Worm (Caenorhabditis elegans) whole organism, young adult: ENCODE data around the gene M163.5.

Experiments
- ceh-27 ChIP-seq: fragments of 200-800 bp; sonication (Bioruptor generic); optimal IDR thresholded peaks from 2 replicates; lab custom pipeline; 2018; ENCODE audit warnings: mild to moderate bottlenecking, missing genetic modification characterization, moderate library complexity, missing compliant biosample characterization
- mes-4 ChIP-seq: sonication (generic microtip); optimal IDR thresholded peaks from 2 replicates; lab custom pipeline; 2016; ENCODE audit warnings: missing genotype, missing genetic modification characterization, missing compliant biosample characterization
- unc-130 ChIP-seq: sonication (generic microtip); optimal IDR thresholded peaks from 2 replicates; lab custom pipeline; 2016; ENCODE audit warnings: missing genetic modification reagents, missing genetic modification characterization, missing compliant biosample characterization

- TF ChIP-seq mes-4 (tag; lab: Kevin White, UChicago), result no peak
- TF ChIP-seq unc-130, result no peak
- no peak for TF ChIP-seq ceh-27 (GFP tag; lab: Kevin White, UChicago)
Measured at ce11 chrX:14466532-14466931, 7.3 kb upstream of the M163.5 start, which contains the start of gene M163.21.
